Worm (Caenorhabditis elegans): ENCODE measurements around the gene Y57G11A.2.

ce11 chrIV:14491135-14491534, 28.2 kb downstream of the Y57G11A.2 start:
- TF ChIP-seq unc-130 (GFP tag; optimal IDR thresholded peaks at IDR 0.05) (no peak), dox-1 (GFP tag; IDR thresholded peaks at IDR 0.05) (no peak), lsy-27 (tag; optimal IDR thresholded peaks at IDR 0.05; ENCODE audit: borderline replicate concordance, insufficient read depth) (no peak), ccch-3 (GFP tag; optimal IDR thresholded peaks at IDR 0.05) (no peak)

Measured in whole organism, young adult.